Worm (Caenorhabditis elegans) whole organism, L4 larva: ENCODE results near the gene elp-1.

Source experiments
- F26F4.8 ChIP-seq: fragments of 200-800 bp; sonication (Bioruptor generic); conservative IDR thresholded peaks from 2 replicates; pipeline ENCODE4 v1.3.6; 2022; ENCODE audit warnings: missing genetic modification characterization, missing compliant biosample characterization
- F44E2.7 ChIP-seq: fragments of 200-800 bp; sonication (Bioruptor generic); IDR thresholded peaks from 2 replicates; pipeline ENCODE4 v2.1.2; 2022; ENCODE audit warnings: missing genetic modification characterization, missing compliant biosample characterization
- T20F7.1 ChIP-seq: fragments of 200-800 bp; sonication (Bioruptor generic); optimal IDR thresholded peaks from 2 replicates; lab custom pipeline; 2018; ENCODE audit warnings: mild to moderate bottlenecking, missing genetic modification characterization, missing compliant biosample characterization
- Y5F2A.4 ChIP-seq: fragments of 200-800 bp; sonication (Bioruptor generic); optimal IDR thresholded peaks from 2 replicates; lab custom pipeline; 2018; ENCODE audit warnings: mild to moderate bottlenecking, missing genetic modification characterization, missing compliant biosample characterization
- aha-1 ChIP-seq: fragments of 150-350 bp; peaks from one replicate; lab custom pipeline; 2014; ENCODE audit warnings: missing biosample characterization, missing genetic modification characterization
- arid-1 ChIP-seq: fragments of 200-800 bp; sonication (Bioruptor generic); conservative IDR thresholded peaks from 2 replicates; pipeline ENCODE4 v1.3.6; 2022; ENCODE audit warnings: missing genetic modification reagents, missing genetic modification characterization, missing compliant biosample characterization
- attf-4 ChIP-seq: sonication (generic microtip); optimal IDR thresholded peaks from 3 replicates; lab custom pipeline; 2017; ENCODE audit warnings: missing biosample characterization, missing genetic modification characterization
- ceh-20 ChIP-seq: fragments of 200-800 bp; sonication (Bioruptor generic); IDR thresholded peaks from 2 replicates; pipeline ENCODE4 v1.3.6; 2022; ENCODE audit warnings: missing genetic modification reagents, missing genetic modification characterization, missing compliant biosample characterization
- ceh-28 ChIP-seq: fragments of 150-350 bp; optimal IDR thresholded peaks from 2 replicates; lab custom pipeline; 2014; ENCODE audit warnings: missing biosample characterization, missing genetic modification reagents, missing genetic modification characterization
- ceh-44 ChIP-seq: fragments of 200-800 bp; sonication (Bioruptor generic); IDR thresholded peaks from 2 replicates; pipeline ENCODE4 v1.3.6; 2022; ENCODE audit warnings: missing genetic modification reagents, missing genetic modification characterization, missing compliant biosample characterization
- ceh-82 ChIP-seq: sonication (generic microtip); optimal IDR thresholded peaks from 2 replicates; lab custom pipeline; 2017; ENCODE audit warnings: missing biosample characterization, missing genetic modification characterization
- daf-16 ChIP-seq, 3 experiments: sonication (generic microtip); optimal IDR thresholded peaks; 2 replicates each; lab custom pipeline; 2016 to 2017; ENCODE audit warnings: missing genetic modification characterization in 3 of 3, missing genetic modification reagents in 3 of 3, mild to moderate bottlenecking in 2 of 3, missing compliant biosample characterization in 2 of 3, missing biosample characterization in 1 of 3, moderate library complexity in 1 of 3
- daf-8 ChIP-seq: fragments of 200-800 bp; sonication (Bioruptor generic); IDR thresholded peaks from 2 replicates; pipeline ENCODE4 v1.3.6; 2022; ENCODE audit warnings: missing genetic modification characterization, missing compliant biosample characterization
- dmd-6 ChIP-seq: fragments of 200-800 bp; sonication (Bioruptor generic); IDR thresholded peaks from 2 replicates; pipeline ENCODE4 v1.3.6; 2022; ENCODE audit warnings: missing genetic modification reagents, missing genetic modification characterization, missing compliant biosample characterization
- duxl-1 ChIP-seq: sonication (generic microtip); optimal IDR thresholded peaks from 2 replicates; lab custom pipeline; 2016; ENCODE audit warnings: mild to moderate bottlenecking, missing genetic modification characterization, moderate library complexity, missing compliant biosample characterization; ENCODE audit not compliant: poor library complexity
- dve-1 ChIP-seq: sonication (generic microtip); optimal IDR thresholded peaks from 2 replicates; lab custom pipeline; 2017; ENCODE audit warnings: antibody characterized with exemption, mild to moderate bottlenecking, missing genetic modification characterization, missing compliant biosample characterization; ENCODE audit not compliant: insufficient read depth
- egl-43 ChIP-seq: fragments of 200-800 bp; sonication (Bioruptor generic); IDR thresholded peaks from 2 replicates; pipeline ENCODE4 v1.3.6; 2022; ENCODE audit warnings: missing genetic modification reagents, missing genetic modification characterization, missing compliant biosample characterization
- hif-1 ChIP-seq, 2 experiments: sonication (generic microtip); optimal IDR thresholded peaks; 2 replicates each; lab custom pipeline; 2016 to 2017; ENCODE audit warnings: missing compliant biosample characterization in 2 of 2, missing genetic modification characterization in 2 of 2, missing genetic modification reagents in 2 of 2, missing genotype in 2 of 2, mild to moderate bottlenecking in 1 of 2
- hlh-11 ChIP-seq: fragments of 200-800 bp; sonication (Bioruptor generic); optimal IDR thresholded peaks from 2 replicates; lab custom pipeline; 2018; ENCODE audit warnings: mild to moderate bottlenecking, missing genetic modification characterization, missing compliant biosample characterization
- hlh-30 ChIP-seq: sonication (generic microtip); optimal IDR thresholded peaks from 2 replicates; lab custom pipeline; 2017; ENCODE audit warnings: antibody characterized with exemption, mild to moderate bottlenecking, missing genetic modification characterization, missing compliant biosample characterization; ENCODE audit not compliant: insufficient read depth
- hmg-1.1 ChIP-seq: fragments of 200-800 bp; sonication (Bioruptor generic); IDR thresholded peaks from 2 replicates; pipeline ENCODE4 v1.3.6; 2022; ENCODE audit warnings: missing genetic modification reagents, missing genetic modification characterization, missing compliant biosample characterization
- jun-1 ChIP-seq: fragments of 150-350 bp; optimal IDR thresholded peaks from 2 replicates; lab custom pipeline; 2014; ENCODE audit warnings: missing biosample characterization, missing genetic modification reagents, missing genetic modification characterization
- lin-38 ChIP-seq: fragments of 200-800 bp; sonication (Bioruptor generic); IDR thresholded peaks from 2 replicates; pipeline ENCODE4 v1.3.6; 2022; ENCODE audit warnings: missing genetic modification reagents, missing genetic modification characterization, missing compliant biosample characterization
- lsy-2 ChIP-seq, 2 experiments: fragments of 150-350 bp in 1 of 2; sonication (generic microtip) in 1 of 2; optimal IDR thresholded peaks; 2 replicates each; lab custom pipeline; 2014 to 2017; ENCODE audit warnings: missing biosample characterization in 2 of 2, missing genetic modification characterization in 2 of 2
- madf-9 ChIP-seq: fragments of 200-800 bp; sonication (Bioruptor generic); conservative IDR thresholded peaks from 2 replicates; pipeline ENCODE4 v1.3.6; 2022; ENCODE audit warnings: missing genetic modification reagents, missing genetic modification characterization, missing compliant biosample characterization
- mep-1 ChIP-seq: fragments of 150-350 bp; sonication (generic microtip); optimal IDR thresholded peaks from 3 replicates; lab custom pipeline; 2014; ENCODE audit warnings: missing biosample characterization, missing genetic modification characterization
- nhr-102 ChIP-seq: sonication (generic microtip); optimal IDR thresholded peaks from 2 replicates; lab custom pipeline; 2016; ENCODE audit warnings: mild to moderate bottlenecking, missing genetic modification characterization, moderate library complexity, missing compliant biosample characterization
- nhr-11 ChIP-seq: fragments of 150-350 bp; optimal IDR thresholded peaks from 2 replicates; lab custom pipeline; 2014; ENCODE audit warnings: missing biosample characterization, missing genetic modification characterization
- nhr-111 ChIP-seq: fragments of 200-800 bp; sonication (Bioruptor generic); optimal IDR thresholded peaks from 2 replicates; lab custom pipeline; 2018; ENCODE audit warnings: mild to moderate bottlenecking, missing genetic modification characterization, missing compliant biosample characterization
- nhr-25 ChIP-seq: sonication (generic microtip); optimal IDR thresholded peaks from 2 replicates; lab custom pipeline; 2017; ENCODE audit warnings: missing genetic modification characterization, mild to moderate bottlenecking, missing compliant biosample characterization, antibody characterized with exemption, moderate library complexity, borderline replicate concordance; ENCODE audit not compliant: insufficient read depth
- nhr-28 ChIP-seq: fragments of 150-350 bp; optimal IDR thresholded peaks from 2 replicates; lab custom pipeline; 2014; ENCODE audit warnings: missing biosample characterization, missing genetic modification characterization
- nhr-77 ChIP-seq: fragments of 150-350 bp; optimal IDR thresholded peaks from 2 replicates; lab custom pipeline; 2014; ENCODE audit warnings: missing biosample characterization, missing genetic modification characterization
- pqm-1 ChIP-seq: sonication (generic microtip); optimal IDR thresholded peaks from 2 replicates; lab custom pipeline; 2017; ENCODE audit warnings: missing biosample characterization, missing genetic modification characterization
- sdz-12 ChIP-seq: fragments of 200-800 bp; sonication (Bioruptor generic); optimal IDR thresholded peaks from 2 replicates; lab custom pipeline; 2018; ENCODE audit warnings: mild to moderate bottlenecking, missing genetic modification characterization, missing compliant biosample characterization
- set-16 ChIP-seq: fragments of 200-800 bp; sonication (Bioruptor generic); IDR thresholded peaks from 2 replicates; pipeline ENCODE4 v1.3.6; 2022; ENCODE audit warnings: missing genetic modification reagents, missing genetic modification characterization, missing compliant biosample characterization
- spr-1 ChIP-seq: sonication (generic microtip); optimal IDR thresholded peaks from 2 replicates; lab custom pipeline; 2016; ENCODE audit warnings: mild to moderate bottlenecking, missing genetic modification characterization, missing compliant biosample characterization
- spr-3 ChIP-seq: fragments of 200-800 bp; sonication (Bioruptor generic); optimal IDR thresholded peaks from 2 replicates; lab custom pipeline; 2018; ENCODE audit warnings: mild to moderate bottlenecking, missing genetic modification characterization, missing compliant biosample characterization
- unc-39 ChIP-seq: sonication (generic microtip); optimal IDR thresholded peaks from 2 replicates; lab custom pipeline; 2017; ENCODE audit warnings: missing biosample characterization, missing genetic modification characterization
- zag-1 ChIP-seq: fragments of 150-350 bp; optimal IDR thresholded peaks from 2 replicates; lab custom pipeline; 2014; ENCODE audit warnings: missing biosample characterization, missing genetic modification characterization
- zfp-2 ChIP-seq: sonication (generic microtip); optimal IDR thresholded peaks from 2 replicates; lab custom pipeline; 2016; ENCODE audit warnings: mild to moderate bottlenecking, missing genetic modification characterization, missing compliant biosample characterization
- zip-11 ChIP-seq: fragments of 200-800 bp; sonication (Bioruptor generic); IDR thresholded peaks from 2 replicates; pipeline ENCODE4 v1.3.6; 2022; ENCODE audit warnings: missing genetic modification characterization, missing compliant biosample characterization
- zip-2 ChIP-seq: fragments of 150-350 bp; optimal IDR thresholded peaks from 2 replicates; lab custom pipeline; 2014; ENCODE audit warnings: missing biosample characterization, missing genetic modification characterization
- ztf-7 ChIP-seq: fragments of 150-350 bp; optimal IDR thresholded peaks from 2 replicates; lab custom pipeline; 2014; ENCODE audit warnings: missing biosample characterization, missing genetic modification characterization

The elp-1 gene

DNA sequence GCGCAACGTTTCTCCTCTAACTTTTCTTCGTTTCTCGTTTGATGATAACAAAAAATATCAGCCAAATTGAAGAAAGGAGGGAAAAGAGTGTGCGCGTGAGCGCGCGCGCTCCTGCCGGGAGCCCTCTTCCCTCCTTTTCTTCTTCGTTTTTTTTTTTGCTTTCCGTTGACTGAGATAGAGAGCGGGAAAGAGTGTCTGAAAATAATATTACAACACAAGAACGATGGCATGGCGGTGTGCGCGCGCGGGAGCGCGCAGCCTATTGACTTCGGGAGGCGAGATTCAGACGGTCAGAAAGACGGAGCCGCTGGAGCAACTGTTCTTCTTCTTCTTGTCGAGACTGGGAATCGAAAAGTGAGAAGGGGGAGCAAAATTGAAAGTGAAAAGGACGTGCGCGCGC, 23.8 kb upstream of the elp-1 start (continued):
- no peak for TF ChIP-seq F44E2.7 (GFP tag; lab: Robert Waterston, UW)
- TF ChIP-seq duxl-1, result no peak
- TF ChIP-seq ceh-82 (tag; lab: Kevin White, UChicago), result no peak
- no peak for TF ChIP-seq nhr-25 (tag; lab: Kevin White, UChicago)
- no peak for TF ChIP-seq ceh-20 (GFP tag; lab: Robert Waterston, UW)
- no peak for TF ChIP-seq zip-2 (tag; lab: Kevin White, UChicago)
- no peak for TF ChIP-seq zip-11
- no peak for TF ChIP-seq arid-1 (GFP tag; lab: Robert Waterston, UW)
- peak; percentile 59 for TF ChIP-seq nhr-11
- TF ChIP-seq nhr-77 (tag; lab: Kevin White, UChicago), result peak; percentile 10
- TF ChIP-seq Y5F2A.4 (GFP tag; lab: Kevin White, UChicago), result no peak
- TF ChIP-seq unc-39 (tag; lab: Kevin White, UChicago), result no peak
- peak; percentile 78 for TF ChIP-seq dve-1 (tag; lab: Kevin White, UChicago)
- TF ChIP-seq zfp-2 (tag; lab: Kevin White, UChicago), result no peak
- no peak for TF ChIP-seq jun-1 (tag; lab: Kevin White, UChicago)
- TF ChIP-seq spr-3 (GFP tag; lab: Kevin White, UChicago), result no peak

DNA sequence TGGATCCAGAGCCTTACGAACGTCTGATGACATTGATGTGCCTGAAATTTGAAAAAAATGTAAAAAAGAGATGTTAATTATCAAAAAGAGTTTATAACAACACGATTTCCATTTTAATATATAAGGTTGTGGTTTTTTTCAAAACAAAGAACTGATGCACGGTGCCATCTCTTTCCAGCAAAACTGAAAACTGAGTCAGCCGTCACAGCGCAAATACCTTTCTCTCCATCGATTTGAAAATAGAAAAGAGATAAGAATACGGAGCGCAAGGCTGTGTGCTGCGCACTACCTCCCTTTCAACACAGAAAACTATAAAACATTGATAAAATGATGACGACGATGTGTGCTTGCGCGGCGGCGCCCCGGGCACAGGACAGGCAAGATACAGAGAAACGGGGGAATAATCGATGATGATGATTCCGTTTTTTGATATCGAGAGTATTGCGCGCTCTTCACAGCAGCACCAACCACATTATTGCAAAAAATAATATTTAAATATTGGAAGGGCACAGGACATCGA, 22.5 kb upstream of the elp-1 start, which contains the start of gene Y44A6D.3:
Gene Y44A6D.3, minus strand, starts transcription at position 51 of the 520 bp plus-strand sequence.
- TF ChIP-seq daf-16 (GFP tag; optimal IDR thresholded peaks at IDR 0.05; lab: Kevin White, UChicago) (no peak), daf-16 (tag; optimal IDR thresholded peaks at IDR 0.05; lab: Kevin White, UChicago) (peak; percentile 12), F44E2.7 (GFP tag; lab: Robert Waterston, UW) (no peak), zfp-2 (tag; lab: Kevin White, UChicago) (no peak), hlh-11 (tag; lab: Kevin White, UChicago) (peak; percentile 66), dve-1 (tag; lab: Kevin White, UChicago) (peak; percentile 66), nhr-28 (tag; lab: Kevin White, UChicago) (peak; percentile 36), hlh-30 (tag; lab: Kevin White, UChicago) (peak; percentile 3), ceh-44 (GFP tag; lab: Robert Waterston, UW) (0 out of 2 replicates have a peak, but pooled peaks have one; percentile 39), pqm-1 (tag; lab: Kevin White, UChicago) (peak; percentile 5), dmd-6 (GFP tag; lab: Robert Waterston, UW) (no peak), aha-1 (peak; percentile 7)

- no peak for TF ChIP-seq nhr-111 (GFP tag; lab: Kevin White, UChicago)
- no peak for TF ChIP-seq hmg-1.1 (GFP tag; lab: Robert Waterston, UW)
- TF ChIP-seq T20F7.1 (GFP tag; lab: Kevin White, UChicago), result peak; percentile 3
- TF ChIP-seq sdz-12 (GFP tag; lab: Kevin White, UChicago), result no peak
- no peak for TF ChIP-seq daf-8 (GFP tag; lab: Robert Waterston, UW)
- TF ChIP-seq dmd-6 (GFP tag; lab: Robert Waterston, UW), result no peak
- TF ChIP-seq attf-4 (tag; lab: Kevin White, UChicago), result no peak
- peak; percentile 9 for TF ChIP-seq mep-1
- peak; percentile 30 for TF ChIP-seq zag-1 (tag; lab: Kevin White, UChicago)
- TF ChIP-seq zip-11, result no peak
- peak; percentile 5 for TF ChIP-seq dve-1 (tag; lab: Kevin White, UChicago)
- TF ChIP-seq lsy-2 (tag; optimal IDR thresholded peaks at IDR 0.05; lab: Kevin White, UChicago), result no peak
- TF ChIP-seq aha-1, result peak; percentile 90
- TF ChIP-seq ceh-28 (tag; lab: Kevin White, UChicago), result no peak
Observed at ce11 chrV:20790616-20791015, 20.7 kb upstream of the elp-1 start.

DNA sequence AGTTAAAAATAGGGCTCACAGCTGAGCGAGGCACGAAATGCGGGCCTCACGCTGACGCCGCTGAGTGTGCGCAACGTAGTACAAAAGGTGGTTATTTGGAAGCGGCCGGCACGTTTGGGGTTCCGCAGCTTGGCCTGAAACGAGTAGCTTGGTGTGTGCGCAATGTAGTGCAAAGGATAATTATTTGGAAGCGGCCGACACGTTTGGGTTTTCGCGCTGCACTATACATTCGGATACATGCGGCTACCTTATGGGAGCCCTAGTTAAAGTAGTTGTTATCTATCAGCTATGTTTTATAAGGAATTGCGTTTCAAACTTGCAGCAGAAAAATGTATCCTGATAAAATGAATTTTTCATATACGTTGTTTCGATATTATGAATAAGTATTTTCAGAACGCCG, 20.1 kb upstream of the elp-1 start, which contains the start of gene Y44A6D.1:
Gene Y44A6D.1, minus strand, starts transcription at position 23 of the 400 bp plus-strand sequence.
- TF ChIP-seq madf-9 (GFP tag; lab: Robert Waterston, UW) (no peak), spr-1 (tag; lab: Kevin White, UChicago) (no peak), lin-38 (GFP tag; lab: Robert Waterston, UW) (0 out of 2 replicates have a peak, but pooled peaks have one; percentile 5), aha-1 (peak; percentile 84), egl-43 (0 out of 2 replicates have a peak, but pooled peaks have one; percentile 39), ceh-28 (tag; lab: Kevin White, UChicago) (no peak), dmd-6 (GFP tag; lab: Robert Waterston, UW) (0 out of 2 replicates have a peak, but pooled peaks have one; percentile 7), set-16 (peak; percentile 37; the same call in 1 of the 2 replicates), ztf-7 (tag; lab: Kevin White, UChicago) (no peak), hif-1 (tag; optimal IDR thresholded peaks at IDR 0.05; lab: Kevin White, UChicago) (no peak), F26F4.8 (GFP tag; lab: Robert Waterston, UW) (no peak), nhr-102 (tag; lab: Kevin White, UChicago) (no peak)
